Worm (Caenorhabditis elegans): ENCODE results near the gene sea-1.

ce11 chrII:3682770-3683234, 9.4 kb upstream of the sea-1 start, which contains the start of gene F19B10.1:
- no peak for TF ChIP-seq lin-1 (GFP tag; IDR thresholded peaks at IDR 0.05)
- no peak for TF ChIP-seq lsy-2 (tag; optimal IDR thresholded peaks at IDR 0.05)
- peak in 1 of 2 experiments; percentile 79 for TF ChIP-seq unc-62 (GFP tag; optimal IDR thresholded peaks at IDR 0.05 in 1 of 2)
- TF ChIP-seq unc-62 (tag; optimal IDR thresholded peaks at IDR 0.05): no peak
- no peak for TF ChIP-seq hif-1 (tag; optimal IDR thresholded peaks at IDR 0.05)
- no peak for TF ChIP-seq aha-1 (tag)
- no peak for TF ChIP-seq F26F4.8 (GFP tag; conservative IDR thresholded peaks at IDR 0.05)
- TF ChIP-seq mep-1 (tag; optimal IDR thresholded peaks at IDR 0.05): no peak
- no peak for TF ChIP-seq T20F7.1 (GFP tag; optimal IDR thresholded peaks at IDR 0.05)
- no peak for TF ChIP-seq fos-1 (tag; optimal IDR thresholded peaks at IDR 0.05)
- TF ChIP-seq egl-27 (tag; optimal IDR thresholded peaks at IDR 0.05): no peak

Measured in whole organism, L4 larva.